Fruit fly (Drosophila melanogaster): ENCODE results near the gene CG3847.
"Not testable (repeated sequence)": the region's sequence is repeated elsewhere in the genome, so short reads cannot be mapped to it uniquely, and the experiment has no call there.

CG3847 gene

DNA sequence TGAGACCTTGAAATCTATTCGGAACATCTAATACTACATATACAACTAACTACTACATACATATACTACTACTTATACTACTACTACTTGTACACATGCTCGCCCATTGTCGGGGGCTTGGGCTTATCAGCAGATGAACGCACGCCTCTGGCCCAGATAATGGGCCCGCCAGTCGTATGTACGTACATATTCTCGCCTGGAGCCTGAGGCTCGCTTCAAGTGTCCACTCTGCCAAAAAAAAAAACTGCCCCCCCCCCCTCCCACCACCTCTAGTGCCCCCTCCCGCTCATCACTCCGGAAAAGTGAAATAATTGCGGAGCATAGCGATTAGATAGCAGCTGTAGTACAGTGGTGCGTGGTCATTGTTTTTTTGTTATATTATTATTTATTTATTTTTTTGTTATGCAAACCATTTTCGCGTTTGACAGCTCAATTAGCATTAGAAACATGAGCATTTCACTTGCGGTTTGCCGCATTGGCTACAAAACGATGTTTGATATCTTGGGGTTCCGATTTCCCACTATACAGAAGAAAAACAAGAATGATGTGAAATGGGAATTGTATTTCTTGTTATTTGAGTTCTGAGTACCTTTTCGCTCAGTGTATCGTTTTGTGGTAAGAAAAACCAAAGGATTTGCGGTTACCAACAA, 10.0 kb downstream of the CG3847 start:
- peak; percentile 29 for TF ChIP-seq noc (tag; optimal IDR thresholded peaks at IDR 0.05)

DNA sequence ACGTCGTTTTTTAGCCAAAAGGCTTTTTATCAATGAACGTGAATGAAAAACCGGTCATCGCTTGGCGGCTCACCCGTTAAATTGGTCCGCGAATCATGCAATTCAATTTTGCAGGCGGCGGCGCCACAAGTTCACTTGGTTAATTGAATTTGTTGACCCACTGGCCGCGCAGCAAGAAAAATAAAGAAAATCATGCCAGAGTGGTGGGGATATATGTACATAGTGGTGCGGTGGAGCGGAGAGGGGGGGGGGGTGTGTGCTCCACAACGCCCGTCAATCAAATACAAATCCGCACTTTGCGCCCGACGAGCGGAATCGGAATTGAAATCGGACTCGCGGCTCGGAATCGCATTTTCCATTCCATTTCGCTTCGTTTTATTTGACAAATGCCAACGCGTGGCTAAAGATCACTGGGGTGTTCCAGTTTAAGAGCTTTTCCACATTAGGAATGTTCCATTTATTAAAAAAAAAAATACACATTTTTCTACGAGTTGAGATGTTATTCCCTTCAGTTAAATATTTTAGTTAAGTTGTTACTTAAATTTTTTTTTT, 10.6 kb downstream of the CG3847 start:
- no peak for TF ChIP-seq noc (tag; optimal IDR thresholded peaks at IDR 0.05)

DNA sequence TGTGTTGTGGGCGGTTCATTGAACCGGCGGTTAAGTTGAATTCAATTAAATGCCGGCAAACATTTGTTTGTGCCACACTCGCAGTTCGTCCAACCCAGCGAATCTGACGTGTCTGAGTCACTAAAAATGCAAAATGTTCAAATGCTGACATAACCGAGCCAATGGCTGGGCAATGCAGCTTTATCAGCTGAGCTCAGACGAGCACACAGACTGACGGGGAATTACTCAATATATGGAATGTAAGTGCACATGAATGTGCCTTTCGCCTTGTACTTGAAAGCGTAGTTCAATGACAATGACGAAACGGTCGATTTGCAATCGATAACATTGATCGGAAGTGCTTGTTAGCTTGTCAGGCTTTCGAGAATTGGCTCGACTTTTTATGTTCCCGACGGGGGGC, 11.3 kb downstream of the CG3847 start:
- no peak for TF ChIP-seq noc (tag; optimal IDR thresholded peaks at IDR 0.05)

DNA sequence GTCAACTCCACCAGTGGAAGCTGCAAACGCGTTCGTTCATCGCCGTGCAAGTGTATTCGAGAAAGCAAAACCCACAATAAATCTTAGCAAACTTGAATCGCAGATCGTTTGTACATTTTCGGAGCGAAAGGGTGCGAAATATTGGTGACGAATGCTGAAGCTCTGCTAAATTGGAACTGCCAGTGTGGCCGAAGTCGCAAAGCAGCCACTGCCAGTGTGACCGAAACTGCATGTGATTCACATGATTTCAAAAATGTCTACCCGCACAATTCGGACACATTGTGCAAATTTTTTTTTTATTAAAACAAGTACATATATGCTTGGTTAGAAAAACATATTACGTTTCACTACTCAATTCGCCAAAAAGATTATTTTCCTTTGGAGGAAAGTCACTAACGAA, 14.3 kb downstream of the CG3847 start:
- TF ChIP-seq noc (tag; optimal IDR thresholded peaks at IDR 0.05) = no peak

DNA sequence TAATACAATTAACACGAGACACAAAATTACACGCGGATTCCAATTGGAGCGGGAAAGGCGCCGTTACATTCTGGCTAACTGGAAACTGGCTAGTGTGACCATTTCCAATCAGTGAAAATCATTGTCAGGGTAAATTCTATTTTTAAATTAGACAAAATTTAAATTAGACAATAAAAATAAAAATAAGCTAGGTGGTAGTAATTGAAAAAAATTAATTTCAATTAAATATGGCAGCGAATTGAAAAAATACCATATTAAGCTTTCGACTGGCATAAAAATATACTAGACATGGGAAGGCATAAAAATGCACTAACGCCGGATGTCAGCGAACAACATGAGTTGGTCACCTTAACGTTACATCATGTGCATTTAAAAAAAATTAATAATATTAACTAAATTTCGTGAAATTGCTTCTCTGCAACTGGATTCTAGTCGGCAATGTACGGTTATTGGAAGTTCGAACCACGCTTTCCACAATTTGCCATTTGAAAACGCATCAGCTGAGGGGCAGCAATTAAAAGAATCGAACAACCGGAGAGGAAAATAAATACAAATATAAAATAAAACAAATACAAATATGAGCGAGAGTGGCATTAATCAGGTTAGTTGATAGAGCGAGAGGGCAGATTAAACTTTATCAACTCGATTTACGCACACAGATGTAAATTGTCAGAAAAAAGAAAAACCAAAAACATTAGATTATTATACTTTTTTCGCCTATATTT, 18.9 kb downstream of the CG3847 start, which contains the start of the genes swa and Marf:
swa (minus strand) TSS at position 77 of the 725 bp plus-strand sequence.
Marf (plus strand) TSS at position 318 of the 725 bp plus-strand sequence.
- TF ChIP-seq noc (tag; optimal IDR thresholded peaks at IDR 0.05) = no peak

DNA sequence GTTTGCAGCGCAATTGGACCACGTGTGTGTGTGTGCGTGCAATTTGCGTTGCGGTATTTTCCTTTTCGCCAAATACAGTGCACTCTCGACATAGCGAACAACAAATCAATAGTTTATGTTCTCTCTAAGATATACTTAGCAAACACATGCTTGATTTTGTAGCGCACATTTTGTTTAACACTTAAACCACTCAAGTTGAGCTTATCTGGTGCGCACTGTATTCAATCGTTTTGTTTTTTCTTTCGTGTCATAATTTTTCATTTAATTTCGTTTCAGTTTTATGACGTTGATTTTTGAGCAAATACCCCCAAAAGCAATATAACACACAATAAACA, 19.4 kb downstream of the CG3847 start:
- peak; percentile 95 for TF ChIP-seq noc (tag; optimal IDR thresholded peaks at IDR 0.05)

DNA sequence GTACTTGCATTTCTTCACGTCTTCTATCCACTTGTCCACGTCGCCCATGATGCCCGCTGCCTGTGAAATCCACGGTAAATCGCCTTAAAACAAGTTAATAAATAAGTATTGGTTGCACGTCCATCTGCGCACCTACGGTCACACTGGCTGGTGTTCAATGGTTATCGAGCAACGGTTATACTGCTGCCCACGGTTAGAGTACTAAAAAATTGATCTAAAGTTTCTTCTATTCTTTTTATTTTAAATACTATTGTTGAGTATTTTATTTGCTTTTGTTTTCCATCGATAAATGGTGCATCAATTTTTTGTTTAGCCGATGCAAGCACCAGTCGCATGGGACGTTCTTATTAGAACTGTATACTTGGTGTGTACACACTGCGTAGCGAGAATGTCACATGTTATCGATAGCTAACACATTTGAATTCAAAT, 25.9 kb downstream of the CG3847 start, which contains the start of gene PpV:
PpV (minus strand) TSS at position 147 of the 429 bp plus-strand sequence.
- no peak for TF ChIP-seq noc (tag; optimal IDR thresholded peaks at IDR 0.05)

DNA sequence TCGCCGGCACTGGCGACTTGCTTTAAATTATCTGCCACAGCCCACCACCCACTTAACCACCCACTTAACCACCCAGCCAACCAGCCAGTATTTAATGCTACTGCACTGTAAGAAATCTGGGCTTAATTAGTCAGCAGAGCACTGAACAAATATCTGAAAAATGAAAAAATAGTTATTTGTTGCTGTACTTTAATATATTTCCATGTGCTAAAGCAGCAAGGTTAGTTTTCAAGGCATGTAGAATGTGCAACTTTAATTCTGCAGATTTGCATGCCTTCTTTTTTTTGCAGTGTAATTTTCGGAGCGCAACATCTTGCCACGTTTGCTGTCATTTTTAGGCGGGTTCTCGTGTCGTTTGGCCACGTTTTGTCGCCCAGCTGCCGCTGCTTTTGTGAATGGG, 28.7 kb downstream of the CG3847 start:
- no peak for TF ChIP-seq noc (tag; optimal IDR thresholded peaks at IDR 0.05)

DNA sequence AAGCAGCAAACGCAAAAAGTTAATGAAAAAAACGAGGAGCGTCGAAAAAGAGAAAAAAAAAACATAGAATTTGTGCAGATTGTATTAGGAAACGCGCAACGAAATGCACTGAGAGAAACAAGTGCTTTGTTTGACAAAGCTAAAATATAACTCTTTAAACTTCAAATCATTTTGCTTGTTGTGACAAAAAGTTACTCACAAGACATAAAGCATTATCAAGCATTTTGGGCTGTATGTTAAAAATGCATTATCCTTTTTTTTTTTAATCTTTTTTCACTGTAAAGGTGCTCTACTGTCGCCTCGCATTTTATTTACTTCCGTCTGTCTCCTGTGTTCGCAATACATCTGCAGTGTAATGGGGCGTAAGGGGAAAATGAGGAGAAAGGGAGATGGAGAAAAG, 29.8 kb downstream of the CG3847 start:
- no peak for TF ChIP-seq noc (tag; optimal IDR thresholded peaks at IDR 0.05)

DNA sequence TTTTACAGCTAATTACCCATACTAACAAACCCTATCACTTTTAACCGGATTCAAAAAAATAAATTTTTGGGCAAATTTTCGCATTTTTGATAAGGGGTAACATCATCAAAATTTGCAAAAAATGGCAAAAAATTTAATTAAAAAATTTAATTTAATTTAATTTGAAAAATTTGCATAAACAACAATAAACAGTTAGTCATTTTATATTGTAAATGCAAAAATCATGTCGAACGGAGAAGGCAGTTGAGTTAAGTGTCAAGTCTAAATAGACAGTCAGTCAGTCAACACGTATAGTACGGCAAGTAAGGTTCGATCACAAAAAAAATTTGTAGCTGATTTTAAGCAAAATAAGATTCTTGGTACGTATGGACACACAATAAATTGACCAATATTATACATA, 37.0 kb downstream of the CG3847 start, which contains the start of gene CG33664:
CG33664 (plus strand) TSS at position 301 of the 400 bp plus-strand sequence.
- TF ChIP-seq noc (tag; optimal IDR thresholded peaks at IDR 0.05) = not testable (repeated sequence)

Data from whole organism, larva.